Worm (Caenorhabditis elegans): ENCODE data around the gene F47F2.3.

DNA sequence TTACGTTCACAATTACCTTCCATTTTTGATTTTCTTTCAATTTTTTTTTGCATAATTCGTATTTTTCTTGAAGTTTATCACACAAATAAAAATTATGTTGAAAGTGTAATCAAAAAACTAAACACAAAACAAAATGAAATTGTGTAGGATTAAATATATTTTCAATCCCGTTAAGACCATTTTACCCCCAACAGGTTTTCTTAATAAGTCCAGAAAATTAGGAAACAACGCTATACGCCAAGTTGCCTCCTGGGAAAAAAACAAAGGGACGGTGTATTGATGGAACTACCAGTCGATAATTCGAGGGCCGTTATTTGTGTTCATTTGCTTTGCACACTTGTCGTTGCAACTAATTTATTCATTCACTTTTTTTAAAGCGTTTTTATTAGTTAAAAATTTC lies 24.2 kb upstream of the F47F2.3 start:
- TF ChIP-seq ces-1 (GFP tag; optimal IDR thresholded peaks at IDR 0.05) (no peak), pha-4 (tag; optimal IDR thresholded peaks at IDR 0.05) (no peak), snpc-4 (tag; optimal IDR thresholded peaks at IDR 0.05) (no peak), lin-13 (tag; optimal IDR thresholded peaks at IDR 0.05) (no peak), drap-1 (GFP tag; optimal IDR thresholded peaks at IDR 0.05) (no peak)

All from whole organism, mixed stage, embryonic.